Fruit fly (Drosophila melanogaster): ENCODE measurements around the gene CG18628.

CG18628 gene

dm6 chr3L:10681814-10682213, 42.3 kb downstream of the CG18628 start (continued):
- TF ChIP-seq CG13894 (tag; optimal IDR thresholded peaks at IDR 0.05): no peak
- no peak for TF ChIP-seq sisA (GFP tag; IDR thresholded peaks at IDR 0.05)
- TF ChIP-seq CG2712 (tag; optimal IDR thresholded peaks at IDR 0.05): no peak
- no peak for TF ChIP-seq Dfd (GFP tag; optimal IDR thresholded peaks at IDR 0.05)
- no peak for TF ChIP-seq CG18599 (GFP tag; optimal IDR thresholded peaks at IDR 0.05)
- no peak for TF ChIP-seq Xbp1 (GFP tag; optimal IDR thresholded peaks at IDR 0.05)
- TF ChIP-seq Aef1 (GFP tag; IDR thresholded peaks at IDR 0.05): peak; percentile 67
- no peak for TF ChIP-seq dpn (GFP tag; optimal IDR thresholded peaks at IDR 0.05)
- TF ChIP-seq gcm2 (GFP tag; optimal IDR thresholded peaks at IDR 0.05): no peak
- TF ChIP-seq toy (GFP tag; IDR thresholded peaks at IDR 0.05): no peak
- peak; percentile 0 for TF ChIP-seq HLHmδ (GFP tag; optimal IDR thresholded peaks at IDR 0.05)
- no peak for TF ChIP-seq emc (GFP tag; optimal IDR thresholded peaks at IDR 0.05)
- peak; percentile 19 for TF ChIP-seq CG4282 (GFP tag; optimal IDR thresholded peaks at IDR 0.05)
- TF ChIP-seq CG12219 (GFP tag; optimal IDR thresholded peaks at IDR 0.05): no peak
- no peak for TF ChIP-seq ind (GFP tag; optimal IDR thresholded peaks at IDR 0.05)
- no peak for TF ChIP-seq CG4854 (GFP tag; optimal IDR thresholded peaks at IDR 0.05)
- no peak for TF ChIP-seq sima (GFP tag; optimal IDR thresholded peaks at IDR 0.05)
- no peak for TF ChIP-seq CG4730 (GFP tag; IDR thresholded peaks at IDR 0.05)
- no peak for TF ChIP-seq mam (GFP tag; optimal IDR thresholded peaks at IDR 0.05)
- TF ChIP-seq ci (GFP tag; IDR thresholded peaks at IDR 0.05): peak; percentile 52; the same call in 2 of the 3 replicates
- no peak for TF ChIP-seq D19B (GFP tag; optimal IDR thresholded peaks at IDR 0.05)
- no peak for TF ChIP-seq CG5245 (GFP tag; optimal IDR thresholded peaks at IDR 0.05)
- no peak for TF ChIP-seq da (GFP tag; optimal IDR thresholded peaks at IDR 0.05)
- no peak for TF ChIP-seq Ravus (GFP tag; IDR thresholded peaks at IDR 0.05)
- no peak for TF ChIP-seq fu2 (GFP tag; optimal IDR thresholded peaks at IDR 0.05)
- no peak for TF ChIP-seq vfl (GFP tag; optimal IDR thresholded peaks at IDR 0.05)
- TF ChIP-seq Nf-YA (GFP tag; IDR thresholded peaks at IDR 0.05): no peak
- TF ChIP-seq NK7.1 (GFP tag; optimal IDR thresholded peaks at IDR 0.05): peak; percentile 19
- peak; percentile 3 for TF ChIP-seq B-H2 (GFP tag; optimal IDR thresholded peaks at IDR 0.05)
- peak; percentile 16 for TF ChIP-seq her (GFP tag; optimal IDR thresholded peaks at IDR 0.05)
- TF ChIP-seq CG2202 (tag; optimal IDR thresholded peaks at IDR 0.05): no peak
- no peak for TF ChIP-seq tll (GFP tag; optimal IDR thresholded peaks at IDR 0.05)
- TF ChIP-seq MESR4 (GFP tag; optimal IDR thresholded peaks at IDR 0.05): no peak
- no peak for TF ChIP-seq chn (GFP tag; optimal IDR thresholded peaks at IDR 0.05)
- no peak for TF ChIP-seq tx (GFP tag; optimal IDR thresholded peaks at IDR 0.05)
- no peak for TF ChIP-seq CG5180 (GFP tag; optimal IDR thresholded peaks at IDR 0.05)
- no peak for TF ChIP-seq Fer1 (GFP tag; optimal IDR thresholded peaks at IDR 0.05)
- 0 out of 3 replicates have a peak, but pooled peaks have one; percentile 18 for TF ChIP-seq Optix (GFP tag; IDR thresholded peaks at IDR 0.05)
- TF ChIP-seq Atf6 (GFP tag; IDR thresholded peaks at IDR 0.05): peak; percentile 32; the same call in 1 of the 2 replicates
- TF ChIP-seq Dip2 (GFP tag; IDR thresholded peaks at IDR 0.05): no peak
- TF ChIP-seq CG10543 (GFP tag; optimal IDR thresholded peaks at IDR 0.05): no peak
- TF ChIP-seq CG14965 (GFP tag; optimal IDR thresholded peaks at IDR 0.05; ENCODE audit: borderline replicate concordance): no peak
- TF ChIP-seq bab2 (GFP tag; optimal IDR thresholded peaks at IDR 0.05): no peak
- TF ChIP-seq HLH3B (GFP tag; IDR thresholded peaks at IDR 0.05): no peak
